Fruit fly (Drosophila melanogaster) S2 (cell line): Measurements from ENCODE around the gene CG43169.
A peak's percentile ranks its signal among the peaks of the same experiment; 100 is the strongest.

Experiments used
- CG8478 ChIP-seq: fragments of >200 bp; optimal IDR thresholded peaks from 2 replicates; lab custom pipeline; 2018
- CTCF ChIP-seq, 2 experiments: fragments of >200 bp; optimal IDR thresholded peaks; 2 replicates each; lab custom pipeline; 2018

CG43169 gene

dm6 chr3L:8888533-8888932 lies at the start of gene CG43169:
Gene CG43169 (minus strand): TSS chr3L:8888633.
- no peak for TF ChIP-seq CG8478
- no peak for TF ChIP-seq CTCF (optimal IDR thresholded peaks at IDR 0.05; lab: Kevin White, UChicago)

DNA sequence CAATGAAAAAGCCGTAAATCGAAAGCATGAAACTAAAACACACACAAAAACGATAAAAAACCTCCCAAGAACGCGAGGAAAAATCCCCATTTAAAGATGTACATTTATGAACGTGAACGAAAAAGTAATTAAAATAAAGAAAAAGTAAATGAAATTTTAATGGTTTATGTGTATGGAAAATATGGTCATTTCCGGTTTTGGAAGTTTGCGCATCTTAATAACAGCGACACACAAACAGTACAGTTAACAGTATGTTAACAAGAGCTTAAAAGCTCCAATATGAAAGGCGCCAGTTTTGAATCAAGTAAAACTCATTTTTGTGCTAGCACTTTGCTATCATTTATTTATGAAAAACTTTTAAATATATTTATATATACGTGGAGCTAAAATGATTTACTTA lies 43.5 kb upstream of the CG43169 start:
- TF ChIP-seq CG8478 (no peak), CTCF (optimal IDR thresholded peaks at IDR 0.05; lab: Kevin White, UChicago) (no peak)

- no peak for TF ChIP-seq CTCF (optimal IDR thresholded peaks at IDR 0.05; lab: Kevin White, UChicago)
Observed at dm6 chr3L:8929527-8929926, 41.1 kb upstream of the CG43169 start.

dm6 chr3L:8925679-8926078 lies 37.2 kb upstream of the CG43169 start:
- TF ChIP-seq CTCF (optimal IDR thresholded peaks at IDR 0.05; lab: Kevin White, UChicago) (no peak), CG8478 (no peak)

DNA sequence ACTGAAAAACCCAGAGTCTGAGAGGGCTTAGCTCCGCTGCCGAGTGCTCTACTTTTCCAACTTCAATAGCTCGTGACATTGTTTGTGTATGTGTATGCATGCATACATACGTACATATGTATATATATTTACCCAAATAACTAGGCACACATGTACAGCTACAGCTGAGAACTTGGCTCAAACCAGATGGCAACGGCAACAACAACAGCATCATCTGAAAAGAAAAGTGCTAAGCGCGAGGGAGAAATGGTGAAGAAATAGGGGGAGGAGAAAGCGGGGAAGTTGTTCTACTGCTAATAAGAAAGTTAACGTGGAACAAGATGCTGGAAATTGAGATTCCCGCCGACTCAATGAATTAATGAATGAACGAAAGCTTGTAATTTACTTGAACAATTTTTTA lies 36.6 kb upstream of the CG43169 start:
- TF ChIP-seq CTCF (optimal IDR thresholded peaks at IDR 0.05; lab: Kevin White, UChicago) (no peak), CG8478 (no peak)

- TF ChIP-seq CTCF (optimal IDR thresholded peaks at IDR 0.05; lab: Kevin White, UChicago) (no peak), CG8478 (no peak)
Observed at dm6 chr3L:8924417-8924913, 36.0 kb upstream of the CG43169 start.

DNA sequence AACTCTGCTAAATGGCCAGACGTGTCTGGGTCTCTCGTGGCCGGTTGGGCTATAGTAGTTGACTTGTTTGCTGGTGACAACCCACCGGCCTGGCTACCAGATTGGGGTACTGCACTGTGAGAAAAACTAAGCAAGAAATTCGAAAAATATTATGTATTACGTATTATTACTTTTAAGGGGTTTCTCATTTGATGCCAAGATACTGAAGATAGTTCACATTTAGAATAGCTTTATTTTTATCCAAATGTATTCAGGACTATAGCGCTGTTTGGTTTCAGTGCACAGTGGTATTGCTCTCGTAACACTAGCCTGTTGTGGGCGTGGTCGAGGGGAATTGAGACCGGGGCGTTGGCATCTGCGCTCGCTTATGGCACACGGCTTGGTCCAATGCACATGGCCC lies 32.3 kb upstream of the CG43169 start:
- no peak for TF ChIP-seq CTCF (optimal IDR thresholded peaks at IDR 0.05; lab: Kevin White, UChicago)
- no peak for TF ChIP-seq CG8478

DNA sequence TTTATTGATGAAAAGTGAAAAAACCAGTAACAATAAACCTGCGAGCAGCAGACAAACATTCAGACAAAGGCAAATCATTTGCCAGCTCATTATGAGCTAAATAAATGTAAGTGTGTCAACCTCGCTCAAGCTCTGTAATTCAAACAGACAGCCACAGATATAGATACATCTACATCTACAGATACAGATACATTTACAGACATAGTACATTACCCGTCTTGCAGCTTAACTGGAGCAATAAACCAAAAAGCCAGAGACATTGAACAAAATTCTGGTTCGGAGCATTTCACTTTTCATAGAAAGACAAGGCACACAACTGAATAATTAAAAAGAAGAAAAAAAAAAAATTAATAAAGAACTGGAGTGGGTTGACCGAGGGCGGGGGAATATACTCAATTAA lies 31.2 kb upstream of the CG43169 start:
- TF ChIP-seq CTCF (optimal IDR thresholded peaks at IDR 0.05; lab: Kevin White, UChicago) = no peak
- TF ChIP-seq CG8478 = no peak

DNA sequence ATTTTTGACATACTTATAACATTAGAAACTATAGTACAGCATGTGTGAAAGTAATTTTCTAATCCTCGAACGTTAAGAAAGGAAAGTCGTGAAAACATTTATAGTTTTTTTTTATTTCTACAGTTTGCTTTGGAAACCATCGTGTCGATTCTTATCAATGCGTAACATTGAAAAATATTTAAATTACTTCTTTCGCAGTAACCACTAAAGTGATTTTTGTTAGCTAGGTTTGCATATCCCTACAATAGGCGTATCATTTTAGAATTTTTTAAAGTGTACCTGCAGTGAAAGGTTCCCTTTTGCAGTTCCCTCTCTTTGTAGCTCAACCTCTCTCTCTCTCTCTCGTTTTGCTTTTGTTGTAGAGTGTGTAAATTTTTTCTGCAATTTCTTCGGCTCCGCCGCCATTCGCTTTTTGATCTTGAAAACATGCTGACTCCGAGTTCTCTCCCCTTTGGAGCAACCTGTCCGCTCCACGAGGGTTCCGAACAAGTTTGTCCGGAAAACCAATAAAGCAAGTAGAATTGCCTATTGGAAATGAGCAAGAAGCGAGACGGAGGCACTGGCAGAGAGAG lies 25.2 kb upstream of the CG43169 start:
- TF ChIP-seq CTCF (optimal IDR thresholded peaks at IDR 0.05; lab: Kevin White, UChicago) = no peak

- no peak for TF ChIP-seq CG8478
- no peak for TF ChIP-seq CTCF (optimal IDR thresholded peaks at IDR 0.05; lab: Kevin White, UChicago)
Observed at dm6 chr3L:8912332-8912731, 23.9 kb upstream of the CG43169 start, which contains the start of the genes Tsp66E and mfr. Gene Tsp66E (plus strand): TSS chr3L:8912499. Gene mfr (minus strand): TSS chr3L:8912671.

dm6 chr3L:8905100-8905499 lies 16.7 kb upstream of the CG43169 start, which contains the start of gene TrpA1:
Gene TrpA1 (minus strand): TSS chr3L:8905200.
- TF ChIP-seq CTCF (optimal IDR thresholded peaks at IDR 0.05; lab: Kevin White, UChicago) = no peak
- no peak for TF ChIP-seq CG8478

- TF ChIP-seq CG8478 (no peak), CTCF (optimal IDR thresholded peaks at IDR 0.05; lab: Kevin White, UChicago) (peak; percentile 62 to 76)
Observed at dm6 chr3L:8891167-8891618, 2.8 kb upstream of the CG43169 start, which contains the start of gene Mcm7. Gene Mcm7 (plus strand): TSS chr3L:8891596.

dm6 chr3L:8881778-8882366 lies 6.6 kb downstream of the CG43169 start:
- no peak for TF ChIP-seq CG8478
- no peak for TF ChIP-seq CTCF (optimal IDR thresholded peaks at IDR 0.05; lab: Kevin White, UChicago)

DNA sequence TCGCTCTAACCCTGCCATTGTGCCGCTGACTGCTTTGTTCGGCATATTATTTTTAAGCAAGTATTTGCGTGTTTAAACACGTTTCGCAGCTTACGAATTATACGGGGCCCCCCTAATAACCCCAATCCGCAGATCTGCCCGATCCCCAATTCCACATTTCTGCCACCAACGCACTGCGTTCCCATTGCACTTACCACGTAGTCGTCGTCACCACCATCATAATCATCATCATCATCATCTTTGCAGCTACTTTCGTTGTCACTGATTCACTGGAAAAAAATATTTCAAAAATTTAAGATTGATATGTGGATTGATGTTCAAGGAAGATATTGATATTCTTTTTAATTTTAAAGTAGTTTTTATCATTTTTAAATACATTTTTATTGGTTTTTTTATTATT lies 9.0 kb downstream of the CG43169 start:
- TF ChIP-seq CTCF (optimal IDR thresholded peaks at IDR 0.05; lab: Kevin White, UChicago) (no peak), CG8478 (no peak)

dm6 chr3L:8878388-8878787 lies 10.0 kb downstream of the CG43169 start:
- TF ChIP-seq CTCF (optimal IDR thresholded peaks at IDR 0.05; lab: Kevin White, UChicago) (no peak), CG8478 (no peak)

DNA sequence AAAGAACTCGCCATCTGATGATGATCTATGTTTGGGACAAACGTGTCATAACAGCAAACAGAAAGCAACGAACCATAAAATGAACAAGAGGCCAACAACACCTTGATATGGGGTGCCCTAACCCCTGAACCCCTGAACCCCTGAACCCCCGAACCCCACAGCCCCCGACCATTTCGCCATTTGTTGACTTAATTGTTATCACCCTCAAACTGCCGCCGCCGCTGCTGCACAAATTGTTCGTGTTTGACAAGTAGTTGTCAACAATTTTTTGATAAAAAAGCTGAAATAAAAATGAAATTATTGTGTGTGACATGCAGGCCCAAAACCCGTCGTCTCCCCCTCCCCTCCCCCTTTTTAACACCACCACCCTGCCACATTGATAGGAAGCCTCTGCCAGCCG lies 15.4 kb downstream of the CG43169 start:
- TF ChIP-seq CTCF (optimal IDR thresholded peaks at IDR 0.05; lab: Kevin White, UChicago) = no peak
- TF ChIP-seq CG8478 = no peak

- no peak for TF ChIP-seq CTCF (optimal IDR thresholded peaks at IDR 0.05; lab: Kevin White, UChicago)
- TF ChIP-seq CG8478 = no peak
Observed at dm6 chr3L:8871017-8871416, 17.4 kb downstream of the CG43169 start.
